Fruit fly (Drosophila melanogaster): ENCODE data around the gene CG1208.

CG1208 gene

DNA sequence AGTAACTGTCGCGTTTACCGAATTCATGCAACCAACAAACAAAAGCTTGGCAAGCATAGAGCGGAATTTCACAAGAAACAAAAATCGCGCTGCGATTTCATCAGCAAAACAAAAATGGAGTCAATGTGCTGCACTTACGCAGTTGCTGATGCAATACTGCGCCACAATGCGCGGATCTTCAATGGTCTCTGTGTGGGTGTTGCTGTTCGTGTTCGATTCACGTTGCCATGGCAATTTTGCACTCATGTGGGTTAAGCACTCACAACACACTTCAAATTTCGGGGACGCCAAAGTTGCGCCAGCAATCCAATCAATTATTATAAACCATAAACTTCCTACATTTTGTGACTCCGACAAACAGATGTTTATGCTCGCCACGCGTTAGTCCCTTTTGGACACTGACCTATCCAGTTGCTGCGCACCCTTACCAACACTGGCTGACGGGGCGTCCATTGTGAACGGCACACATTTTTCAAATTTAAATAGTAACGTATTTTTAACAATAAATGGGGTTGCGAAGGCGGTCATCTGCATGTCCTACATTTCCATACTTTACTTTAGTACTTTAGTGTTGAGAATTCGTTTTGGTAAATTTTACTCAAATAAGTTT, 30.7 kb downstream of the CG1208 start, which contains the start of gene CG2017 (continued):
- TF ChIP-seq Meics (GFP tag; optimal IDR thresholded peaks at IDR 0.05) (peak; percentile 32), CG14710 (tag; optimal IDR thresholded peaks at IDR 0.05) (peak; percentile 67), otp (GFP tag; IDR thresholded peaks at IDR 0.05) (no peak), CG18599 (GFP tag; optimal IDR thresholded peaks at IDR 0.05) (peak; percentile 52), toy (GFP tag; IDR thresholded peaks at IDR 0.05) (no peak), ato (GFP tag; IDR thresholded peaks at IDR 0.05; ENCODE audit: partially characterized antibody) (no peak), MBD-R2 (GFP tag; IDR thresholded peaks at IDR 0.05) (peak; percentile 90), CG17802 (tag; optimal IDR thresholded peaks at IDR 0.05) (peak; percentile 64), Hsf (GFP tag; optimal IDR thresholded peaks at IDR 0.05) (peak; percentile 37), cg (GFP tag; optimal IDR thresholded peaks at IDR 0.05) (no peak), gfzf (GFP tag; optimal IDR thresholded peaks at IDR 0.05) (peak; percentile 92), sr (GFP tag; IDR thresholded peaks at IDR 0.05) (0 out of 3 replicates have a peak, but pooled peaks have one; percentile 7), amos (GFP tag; IDR thresholded peaks at IDR 0.05; ENCODE audit: partially characterized antibody) (peak; percentile 46; the same call in 1 of the 2 replicates), Ets65A (GFP tag) (peak; percentile 97), zen (tag; optimal IDR thresholded peaks at IDR 0.05) (peak; percentile 20), rib (GFP tag; IDR thresholded peaks at IDR 0.05) (peak; percentile 52), pros (GFP tag; optimal IDR thresholded peaks at IDR 0.05) (no peak), ERR (GFP tag; optimal IDR thresholded peaks at IDR 0.05) (peak; percentile 29), ara (GFP tag; IDR thresholded peaks at IDR 0.05) (peak; percentile 52; the same call in 1 of the 2 replicates), CG9797 (GFP tag; optimal IDR thresholded peaks at IDR 0.05) (peak; percentile 83), E2f1 (GFP tag; IDR thresholded peaks at IDR 0.05) (peak; percentile 39; the same call in 1 of the 2 replicates), CkIIα-i1 (GFP tag; IDR thresholded peaks at IDR 0.05) (no peak), bcd (GFP tag; optimal IDR thresholded peaks at IDR 0.05) (peak; percentile 50), CG7963 (GFP tag; IDR thresholded peaks at IDR 0.05; ENCODE audit: partially characterized antibody) (no peak), CG11504 (tag; optimal IDR thresholded peaks at IDR 0.05) (peak; percentile 52), btn (GFP tag; optimal IDR thresholded peaks at IDR 0.05) (no peak), lab (GFP tag; optimal IDR thresholded peaks at IDR 0.05) (peak; percentile 57), CG11560 (tag; IDR thresholded peaks at IDR 0.05) (no peak), Atf6 (GFP tag; IDR thresholded peaks at IDR 0.05) (peak; percentile 36; the same call in 1 of the 2 replicates), eyg (GFP tag; optimal IDR thresholded peaks at IDR 0.05) (peak; percentile 2), Lim3 (GFP tag; IDR thresholded peaks at IDR 0.05) (no peak), CG8765 (GFP tag; IDR thresholded peaks at IDR 0.05) (no peak), Hmx (GFP tag; optimal IDR thresholded peaks at IDR 0.05) (no peak), CTCF (GFP tag; optimal IDR thresholded peaks at IDR 0.05) (peak; percentile 31), CG4730 (GFP tag; IDR thresholded peaks at IDR 0.05) (0 out of 2 replicates have a peak, but pooled peaks have one; percentile 17), chm (GFP tag; IDR thresholded peaks at IDR 0.05) (no peak), ase (GFP tag; IDR thresholded peaks at IDR 0.05) (no peak), Myb (GFP tag; optimal IDR thresholded peaks at IDR 0.05) (peak; percentile 100), Bdp1 (GFP tag; optimal IDR thresholded peaks at IDR 0.05) (peak; percentile 7), esg (GFP tag; conservative IDR thresholded peaks at IDR 0.05) (no peak), CG31365 (tag; optimal IDR thresholded peaks at IDR 0.05) (no peak), Nf-YC (tag; optimal IDR thresholded peaks at IDR 0.05) (peak; percentile 20), z (GFP tag; IDR thresholded peaks at IDR 0.05) (no peak), CG2116 (GFP tag; optimal IDR thresholded peaks at IDR 0.05) (peak; percentile 76), Vsx1 (GFP tag; optimal IDR thresholded peaks at IDR 0.05) (no peak), CG33213 (GFP tag; optimal IDR thresholded peaks at IDR 0.05) (peak; percentile 68), Six4 (GFP tag; optimal IDR thresholded peaks at IDR 0.05) (no peak), bsh (GFP tag; optimal IDR thresholded peaks at IDR 0.05) (no peak), CG11695 (GFP tag; IDR thresholded peaks at IDR 0.05) (no peak), Eip74EF (GFP tag; optimal IDR thresholded peaks at IDR 0.05) (no peak), hth (optimal IDR thresholded peaks at IDR 0.05) (no peak)
